Worm (Caenorhabditis elegans) whole organism, late embryonic: ENCODE results near the gene F23F12.12.

ENCODE experiments used
- ama-1 ChIP-seq: fragments of 150-350 bp; optimal IDR thresholded peaks from 2 replicates; lab custom pipeline; 2014
- ceh-18 ChIP-seq: sonication (generic microtip); optimal IDR thresholded peaks from 2 replicates; lab custom pipeline; 2016; ENCODE audit warnings: missing genetic modification characterization, missing compliant biosample characterization
- ceh-9 ChIP-seq: sonication (generic microtip); optimal IDR thresholded peaks from 2 replicates; lab custom pipeline; 2016; ENCODE audit warnings: mild to moderate bottlenecking, missing genetic modification characterization, inconsistent platforms, missing compliant biosample characterization
- pha-4 ChIP-seq: fragments of 150-350 bp; optimal IDR thresholded peaks from 2 replicates; lab custom pipeline; 2018; ENCODE audit warnings: missing biosample characterization, missing genetic modification reagents, missing genetic modification characterization
- sox-2 ChIP-seq: fragments of 200-800 bp; sonication (Bioruptor generic); IDR thresholded peaks from 2 replicates; pipeline ENCODE4 v1.3.6; 2022; ENCODE audit warnings: missing genetic modification reagents, missing genetic modification characterization, missing compliant biosample characterization

ce11 chrIII:6531099-6531498 is 23.2 kb downstream of the F23F12.12 start, which contains the start of gene C09E7.11:
- TF ChIP-seq sox-2 (GFP tag; lab: Robert Waterston, UW) (no peak), ceh-18 (no peak), ceh-9 (tag; lab: Kevin White, UChicago) (no peak), ama-1 (lab: Kevin White, UChicago) (no peak), pha-4 (tag; lab: Kevin White, UChicago) (no peak)
